Worm (Caenorhabditis elegans): ENCODE data around the gene amph-1.

Gene amph-1

ce11 chrIV:9668103-9668672, 20.5 kb upstream of the amph-1 start:
- TF ChIP-seq nhr-19 (GFP tag; conservative IDR thresholded peaks at IDR 0.05): peak; percentile 10; the same call in 1 of the 2 replicates
- peak; percentile 46 for TF ChIP-seq lin-14 (GFP tag; optimal IDR thresholded peaks at IDR 0.05)
- TF ChIP-seq efl-1 (optimal IDR thresholded peaks at IDR 0.05): no peak
- peak in 1 of 2 experiments; percentile 56 for TF ChIP-seq efl-1 (GFP tag; optimal IDR thresholded peaks at IDR 0.05 in 1 of 2)
- TF ChIP-seq aha-1 (tag; optimal IDR thresholded peaks at IDR 0.05): no peak
- TF ChIP-seq nhr-20 (tag; optimal IDR thresholded peaks at IDR 0.05): peak; percentile 77
- peak in 1 of 2 experiments; percentile 14 for TF ChIP-seq lin-35 (GFP tag; optimal IDR thresholded peaks at IDR 0.05)
- TF ChIP-seq mdl-1 (tag; optimal IDR thresholded peaks at IDR 0.05): peak in 1 of 2 experiments; percentile 31
- TF ChIP-seq nhr-47 (tag; optimal IDR thresholded peaks at IDR 0.05): no peak
- peak; percentile 64 for TF ChIP-seq nhr-71 (tag; optimal IDR thresholded peaks at IDR 0.05)
- TF ChIP-seq snu-23 (GFP tag; optimal IDR thresholded peaks at IDR 0.05): peak; percentile 23
- TF ChIP-seq elt-2 (tag; optimal IDR thresholded peaks at IDR 0.05): peak; percentile 65
- TF ChIP-seq nhr-12 (tag; optimal IDR thresholded peaks at IDR 0.05): no peak

ce11 chrIV:9667084-9667483, 19.4 kb upstream of the amph-1 start:
- TF ChIP-seq irx-1 (tag; optimal IDR thresholded peaks at IDR 0.05) (no peak), nhr-47 (tag; optimal IDR thresholded peaks at IDR 0.05) (peak; percentile 0), snpc-4 (tag; optimal IDR thresholded peaks at IDR 0.05) (no peak), mef-2 (tag; optimal IDR thresholded peaks at IDR 0.05) (no peak), unc-130 (tag; optimal IDR thresholded peaks at IDR 0.05) (no peak), sup-37 (GFP tag; optimal IDR thresholded peaks at IDR 0.05) (no peak), sox-4 (tag; optimal IDR thresholded peaks at IDR 0.05) (no peak), mep-1 (tag; optimal IDR thresholded peaks at IDR 0.05) (peak; percentile 17), lsy-2 (tag; optimal IDR thresholded peaks at IDR 0.05) (peak in 1 of 2 experiments; percentile 10), elt-2 (tag; optimal IDR thresholded peaks at IDR 0.05) (peak; percentile 4), swsn-7 (tag; optimal IDR thresholded peaks at IDR 0.05) (no peak), nhr-85 (tag) (peak; percentile 73), nhr-19 (GFP tag; conservative IDR thresholded peaks at IDR 0.05) (no peak), Y116A8C.19 (tag; optimal IDR thresholded peaks at IDR 0.05; ENCODE audit: borderline replicate concordance) (no peak), ceh-88 (GFP tag; IDR thresholded peaks at IDR 0.05) (no peak), lir-3 (tag; optimal IDR thresholded peaks at IDR 0.05; ENCODE audit: poor library complexity) (no peak), pqm-1 (tag; optimal IDR thresholded peaks at IDR 0.05) (no peak), F16B12.6 (tag; optimal IDR thresholded peaks at IDR 0.05) (no peak), xbp-1 (tag; optimal IDR thresholded peaks at IDR 0.05) (no peak), ceh-8 (GFP tag; optimal IDR thresholded peaks at IDR 0.05) (no peak), lin-39 (tag; optimal IDR thresholded peaks at IDR 0.05) (no peak), lin-14 (GFP tag; optimal IDR thresholded peaks at IDR 0.05) (peak; percentile 11)

DNA sequence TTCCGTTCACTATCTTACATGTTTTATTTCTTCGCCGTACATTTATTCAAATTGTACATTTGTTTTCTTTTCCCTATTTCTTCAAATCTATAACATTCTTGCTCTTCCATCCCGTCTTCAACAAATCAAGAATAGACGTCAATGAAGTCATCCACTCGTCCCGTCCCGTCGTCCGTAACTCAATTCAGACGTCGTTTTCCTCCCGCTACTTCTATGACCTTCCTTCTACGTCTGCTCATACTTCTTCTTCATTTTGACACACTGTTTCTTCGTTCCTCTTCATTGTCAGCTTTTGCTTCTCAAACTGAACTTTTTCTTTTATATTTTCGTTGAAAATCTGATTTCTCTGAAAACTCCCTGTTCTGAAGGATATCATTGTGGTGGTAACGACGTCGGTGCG, 12.3 kb upstream of the amph-1 start:
- TF ChIP-seq pag-3 (tag; optimal IDR thresholded peaks at IDR 0.05; ENCODE audit: borderline replicate concordance, insufficient read depth): no peak
- TF ChIP-seq lin-13 (GFP tag; optimal IDR thresholded peaks at IDR 0.05): no peak
- no peak for TF ChIP-seq aha-1 (tag; optimal IDR thresholded peaks at IDR 0.05)
- TF ChIP-seq nhr-237 (tag; optimal IDR thresholded peaks at IDR 0.05): no peak
- peak; percentile 28 for TF ChIP-seq lin-14 (GFP tag; optimal IDR thresholded peaks at IDR 0.05)
- no peak for TF ChIP-seq F16B12.6 (tag; optimal IDR thresholded peaks at IDR 0.05)
- peak; percentile 62 for TF ChIP-seq fkh-10 (GFP tag; optimal IDR thresholded peaks at IDR 0.05)

- no peak for TF ChIP-seq unc-62 (GFP tag; optimal IDR thresholded peaks at IDR 0.05)
- TF ChIP-seq ceh-90 (tag; optimal IDR thresholded peaks at IDR 0.05): no peak
- TF ChIP-seq mef-2 (tag; optimal IDR thresholded peaks at IDR 0.05): no peak
- no peak for TF ChIP-seq fkh-8 (tag; optimal IDR thresholded peaks at IDR 0.05)
- no peak for TF ChIP-seq dsc-1 (tag; optimal IDR thresholded peaks at IDR 0.05)
Measured at ce11 chrIV:9657753-9658152, 10.1 kb upstream of the amph-1 start, which contains the start of gene acc-1. TSS of gene acc-1 (plus strand) at chrIV:9658053.
